Worm (Caenorhabditis elegans) whole organism, early embryonic: ENCODE results near the gene dmsr-11.

Experiments
- B0310.2 ChIP-seq: sonication (generic microtip); optimal IDR thresholded peaks from 2 replicates; lab custom pipeline; 2016; ENCODE audit warnings: mild to moderate bottlenecking, missing genetic modification characterization, missing compliant biosample characterization
- F13C5.2 ChIP-seq: sonication (generic microtip); optimal IDR thresholded peaks from 2 replicates; lab custom pipeline; 2017; ENCODE audit warnings: mild to moderate bottlenecking, missing genetic modification characterization, inconsistent platforms, missing compliant biosample characterization
- aly-1 ChIP-seq: sonication (generic microtip); optimal IDR thresholded peaks from 2 replicates; lab custom pipeline; 2016; ENCODE audit warnings: missing genetic modification characterization, missing compliant biosample characterization
- ama-1 ChIP-seq: fragments of 150-350 bp; optimal IDR thresholded peaks from 2 replicates; lab custom pipeline; 2014
- ceh-13 ChIP-seq: fragments of 200-800 bp; sonication (Bioruptor generic); optimal IDR thresholded peaks from 2 replicates; lab custom pipeline; 2018; ENCODE audit warnings: mild to moderate bottlenecking, missing genetic modification characterization, missing compliant biosample characterization
- ceh-36 ChIP-seq: sonication (generic microtip); optimal IDR thresholded peaks from 2 replicates; lab custom pipeline; 2016; ENCODE audit warnings: missing genetic modification characterization, inconsistent platforms, missing compliant biosample characterization
- ets-7 ChIP-seq: sonication (generic microtip); optimal IDR thresholded peaks from 2 replicates; lab custom pipeline; 2016; ENCODE audit warnings: missing genotype, missing genetic modification characterization, missing compliant biosample characterization
- flt-1 ChIP-seq: fragments of 200-800 bp; sonication (Bioruptor generic); IDR thresholded peaks from 2 replicates; pipeline ENCODE4 v1.3.6; 2022; ENCODE audit warnings: missing genetic modification characterization, missing compliant biosample characterization
- hmbx-1 ChIP-seq: sonication (generic microtip); optimal IDR thresholded peaks from 2 replicates; lab custom pipeline; 2016; ENCODE audit warnings: mild to moderate bottlenecking, missing genetic modification characterization, missing compliant biosample characterization
- hmg-4 ChIP-seq: fragments of 200-800 bp; sonication (Bioruptor generic); optimal IDR thresholded peaks from 2 replicates; lab custom pipeline; 2018; ENCODE audit warnings: mild to moderate bottlenecking, missing genetic modification characterization, missing compliant biosample characterization
- hnd-1 ChIP-seq: sonication (generic microtip); optimal IDR thresholded peaks from 2 replicates; lab custom pipeline; 2016; ENCODE audit warnings: missing genetic modification characterization, missing compliant biosample characterization
- pes-1 ChIP-seq: fragments of 200-800 bp; sonication (Bioruptor generic); IDR thresholded peaks from 2 replicates; pipeline ENCODE4 v1.3.6; 2022; ENCODE audit warnings: missing genetic modification reagents, missing genetic modification characterization, missing compliant biosample characterization
- scrt-1 ChIP-seq: fragments of 200-800 bp; sonication (Bioruptor generic); IDR thresholded peaks from 2 replicates; pipeline ENCODE4 v1.3.6; 2022; ENCODE audit warnings: missing genetic modification characterization, missing compliant biosample characterization
- sea-1 ChIP-seq: fragments of 200-800 bp; sonication (Bioruptor generic); conservative IDR thresholded peaks from 2 replicates; pipeline ENCODE4 v1.3.6; 2022; ENCODE audit warnings: missing genetic modification characterization, missing compliant biosample characterization
- tbx-11 ChIP-seq: fragments of 200-800 bp; sonication (Bioruptor generic); IDR thresholded peaks from 2 replicates; pipeline ENCODE4 v1.3.6; 2022; ENCODE audit warnings: missing genetic modification characterization, missing compliant biosample characterization
- tbx-37 ChIP-seq: fragments of 200-800 bp; sonication (Bioruptor generic); conservative IDR thresholded peaks from 2 replicates; pipeline ENCODE4 v1.3.6; 2022; ENCODE audit warnings: missing genetic modification reagents, missing genetic modification characterization, missing compliant biosample characterization
- tra-4 ChIP-seq: sonication (generic microtip); optimal IDR thresholded peaks from 2 replicates; lab custom pipeline; 2017; ENCODE audit warnings: missing genetic modification characterization, missing compliant biosample characterization

The dmsr-11 gene

ce11 chrV:6799564-6799963, 4.3 kb downstream of the dmsr-11 start, which contains the start of gene dmsr-9:
TSS of gene dmsr-9 (minus strand) at chrV:6799664.
- TF ChIP-seq aly-1 (tag; lab: Kevin White, UChicago) = no peak
- no peak for TF ChIP-seq ets-7 (tag; lab: Kevin White, UChicago)
- no peak for TF ChIP-seq hmbx-1 (tag; lab: Kevin White, UChicago)
- no peak for TF ChIP-seq hnd-1 (tag; lab: Kevin White, UChicago)
- no peak for TF ChIP-seq tbx-11 (GFP tag; lab: Robert Waterston, UW)
- no peak for TF ChIP-seq sea-1
- no peak for TF ChIP-seq tra-4 (tag; lab: Kevin White, UChicago)
- TF ChIP-seq scrt-1 (GFP tag; lab: Robert Waterston, UW) = no peak
- TF ChIP-seq ama-1 (lab: Kevin White, UChicago) = no peak
- no peak for TF ChIP-seq B0310.2 (tag; lab: Kevin White, UChicago)
- TF ChIP-seq pes-1 (GFP tag; lab: Robert Waterston, UW) = no peak
- TF ChIP-seq tbx-37 (GFP tag; lab: Robert Waterston, UW) = no peak
- TF ChIP-seq ceh-36 (tag; lab: Kevin White, UChicago) = no peak
- TF ChIP-seq ceh-13 (GFP tag; lab: Kevin White, UChicago) = no peak
- TF ChIP-seq hmg-4 = no peak
- no peak for TF ChIP-seq F13C5.2
- no peak for TF ChIP-seq flt-1 (GFP tag; lab: Robert Waterston, UW)

- TF ChIP-seq sea-1 = no peak
- no peak for TF ChIP-seq tbx-37 (GFP tag; lab: Robert Waterston, UW)
- TF ChIP-seq aly-1 (tag; lab: Kevin White, UChicago) = no peak
- TF ChIP-seq ama-1 (lab: Kevin White, UChicago) = no peak
- TF ChIP-seq ceh-36 (tag; lab: Kevin White, UChicago) = no peak
- TF ChIP-seq hmbx-1 (tag; lab: Kevin White, UChicago) = no peak
- TF ChIP-seq tbx-11 (GFP tag; lab: Robert Waterston, UW) = no peak
- TF ChIP-seq B0310.2 (tag; lab: Kevin White, UChicago) = no peak
- no peak for TF ChIP-seq hmg-4
Observed at ce11 chrV:6796894-6797293, 7.0 kb downstream of the dmsr-11 start.

DNA sequence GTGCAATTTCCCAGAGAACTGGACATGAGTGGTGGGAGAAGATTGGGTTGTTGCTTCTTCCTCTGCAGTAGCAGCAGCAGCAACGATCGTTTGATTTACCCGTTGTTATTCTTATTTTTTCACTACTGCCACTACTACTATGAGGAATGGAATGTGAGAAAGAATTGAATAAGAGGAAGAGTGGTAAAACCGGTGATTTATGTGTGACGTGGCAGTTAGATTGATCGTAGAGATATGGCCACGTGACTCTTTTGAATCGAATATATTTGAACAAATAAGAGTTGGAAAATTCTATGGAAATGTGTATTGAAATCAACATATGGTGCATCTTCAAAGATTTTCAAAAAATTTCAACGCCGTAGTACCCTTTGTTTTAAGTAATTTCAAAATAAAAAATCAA, 7.6 kb downstream of the dmsr-11 start:
- no peak for TF ChIP-seq tbx-37 (GFP tag; lab: Robert Waterston, UW)

ce11 chrV:6793744-6794239, 10.1 kb downstream of the dmsr-11 start, which contains the start of gene ZC404.1:
TSS of gene ZC404.1 (plus strand) at chrV:6794189.
- TF ChIP-seq aly-1 (tag; lab: Kevin White, UChicago) (no peak), hnd-1 (tag; lab: Kevin White, UChicago) (no peak), sea-1 (no peak), tra-4 (tag; lab: Kevin White, UChicago) (no peak), hmbx-1 (tag; lab: Kevin White, UChicago) (no peak), ceh-13 (GFP tag; lab: Kevin White, UChicago) (no peak), scrt-1 (GFP tag; lab: Robert Waterston, UW) (no peak)

ce11 chrV:6792973-6793372, 10.9 kb downstream of the dmsr-11 start:
- TF ChIP-seq sea-1 (no peak), hnd-1 (tag; lab: Kevin White, UChicago) (no peak), tra-4 (tag; lab: Kevin White, UChicago) (no peak), tbx-11 (GFP tag; lab: Robert Waterston, UW) (no peak), tbx-37 (GFP tag; lab: Robert Waterston, UW) (no peak), hmbx-1 (tag; lab: Kevin White, UChicago) (no peak), ama-1 (lab: Kevin White, UChicago) (no peak), ceh-13 (GFP tag; lab: Kevin White, UChicago) (no peak), flt-1 (GFP tag; lab: Robert Waterston, UW) (no peak), pes-1 (GFP tag; lab: Robert Waterston, UW) (no peak), aly-1 (tag; lab: Kevin White, UChicago) (no peak), ets-7 (tag; lab: Kevin White, UChicago) (no peak), ceh-36 (tag; lab: Kevin White, UChicago) (no peak), scrt-1 (GFP tag; lab: Robert Waterston, UW) (no peak)

DNA sequence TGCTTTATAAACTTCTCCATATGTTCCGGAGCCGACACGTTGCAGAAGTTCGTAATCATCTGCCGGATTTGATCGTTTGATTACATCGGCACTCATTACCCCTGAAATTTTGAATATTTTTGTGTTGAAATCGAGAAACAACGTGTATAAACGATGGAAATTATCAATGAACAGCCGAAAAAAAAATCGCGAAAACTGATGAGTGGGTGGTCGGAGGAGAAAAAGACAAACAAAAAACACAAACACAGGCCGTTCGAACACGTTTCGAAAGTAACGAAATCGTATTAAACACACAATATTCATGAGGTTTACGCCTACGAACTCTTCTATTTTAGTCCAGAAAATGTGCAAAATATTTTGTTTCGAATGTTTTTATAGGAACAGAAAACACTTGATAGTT, 11.3 kb downstream of the dmsr-11 start, which contains the start of gene gck-2:
Gene gck-2 (minus strand): TSS at position 101 of the 400 bp plus-strand sequence.
- TF ChIP-seq scrt-1 (GFP tag; lab: Robert Waterston, UW) (no peak), hmbx-1 (tag; lab: Kevin White, UChicago) (no peak), hnd-1 (tag; lab: Kevin White, UChicago) (no peak), flt-1 (GFP tag; lab: Robert Waterston, UW) (no peak), ceh-36 (tag; lab: Kevin White, UChicago) (no peak), tbx-11 (GFP tag; lab: Robert Waterston, UW) (no peak), ceh-13 (GFP tag; lab: Kevin White, UChicago) (no peak), F13C5.2 (no peak), tra-4 (tag; lab: Kevin White, UChicago) (no peak)

DNA sequence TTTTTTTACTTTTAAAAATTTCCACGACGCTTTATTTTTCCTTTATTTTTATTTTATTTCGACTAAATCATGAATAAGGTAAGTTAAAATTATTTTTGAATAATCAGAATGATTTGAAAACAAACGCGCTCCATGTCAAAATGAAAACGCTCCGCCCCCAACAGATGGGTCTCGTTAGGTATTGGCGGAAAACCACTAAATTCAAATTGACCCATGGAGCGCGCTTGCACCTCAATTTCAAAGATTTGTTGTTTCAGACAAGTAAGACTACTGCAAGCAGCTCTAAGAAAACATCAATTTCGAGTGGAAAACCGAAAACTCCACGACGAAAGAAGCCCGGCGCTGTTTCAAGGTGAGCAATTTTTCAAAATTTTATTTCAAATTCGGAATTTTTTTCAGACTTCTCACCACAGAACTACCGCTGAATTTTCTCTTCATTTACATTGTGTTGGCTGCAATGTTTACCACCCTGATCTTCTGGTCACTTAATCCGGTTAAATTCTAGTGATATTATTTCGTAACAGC, 15.9 kb downstream of the dmsr-11 start, which contains the start of gene ZC404.2:
Gene ZC404.2 (plus strand): TSS at position 47 of the 525 bp plus-strand sequence.
- TF ChIP-seq ama-1 (lab: Kevin White, UChicago) (peak; percentile 69), flt-1 (GFP tag; lab: Robert Waterston, UW) (no peak), scrt-1 (GFP tag; lab: Robert Waterston, UW) (0 out of 2 replicates have a peak, but pooled peaks have one; percentile 13)
